Fruit fly (Drosophila melanogaster) whole organism, embryonic: ENCODE data around the gene Cisd2.
A peak's percentile ranks its signal among the peaks of the same experiment; 100 is the strongest.

ENCODE experiments used
- Antp ChIP-seq: fragments of 200-800 bp; sonication (Bioruptor generic); optimal IDR thresholded peaks from 3 replicates; lab custom pipeline; 2016; ENCODE audit warnings: missing biosample characterization, missing genetic modification characterization
- Bgb ChIP-seq: fragments of 200-800 bp; sonication (Bioruptor generic); IDR thresholded peaks from 2 replicates; pipeline ENCODE4 v1.3.6; 2022; ENCODE audit warnings: missing biosample characterization, missing genetic modification characterization; ENCODE audit not compliant: partially characterized antibody
- CG10431 ChIP-seq: fragments of 200-800 bp; sonication (Bioruptor generic); optimal IDR thresholded peaks from 3 replicates; lab custom pipeline; 2018; ENCODE audit warnings: missing biosample characterization, mild to moderate bottlenecking, missing genetic modification characterization
- CG11398 ChIP-seq: fragments of 200-800 bp; sonication (Bioruptor generic); optimal IDR thresholded peaks from 2 replicates; lab custom pipeline; 2016; ENCODE audit warnings: missing biosample characterization, missing genetic modification characterization
- CG11504 ChIP-seq: fragments of 200-800 bp; sonication (Bioruptor generic); optimal IDR thresholded peaks from 3 replicates; lab custom pipeline; 2019; ENCODE audit warnings: missing biosample characterization, mild to moderate bottlenecking, missing genetic modification characterization, moderate library complexity
- CG12219 ChIP-seq: fragments of 200-800 bp; sonication (Bioruptor generic); optimal IDR thresholded peaks from 3 replicates; lab custom pipeline; 2018; ENCODE audit warnings: missing biosample characterization, mild to moderate bottlenecking, missing genetic modification characterization
- CG12391 ChIP-seq: fragments of 200-800 bp; sonication (Bioruptor generic); optimal IDR thresholded peaks from 3 replicates; lab custom pipeline; 2018; ENCODE audit warnings: missing biosample characterization, mild to moderate bottlenecking, missing genetic modification characterization, moderate library complexity
- CG13894 ChIP-seq: fragments of 200-800 bp; sonication (Bioruptor generic); optimal IDR thresholded peaks from 3 replicates; lab custom pipeline; 2018; ENCODE audit warnings: missing biosample characterization, mild to moderate bottlenecking, missing genetic modification characterization, moderate library complexity
- CG14965 ChIP-seq: fragments of 200-800 bp; sonication (Bioruptor generic); optimal IDR thresholded peaks from 2 replicates; lab custom pipeline; 2016; ENCODE audit warnings: missing biosample characterization, missing genetic modification characterization, borderline replicate concordance
- CG2712 ChIP-seq: fragments of 200-800 bp; optimal IDR thresholded peaks from 3 replicates; lab custom pipeline; 2019; ENCODE audit warnings: missing biosample characterization, mild to moderate bottlenecking, missing genetic modification characterization, moderate library complexity
- CG3065 ChIP-seq: fragments of 200-800 bp; sonication (Bioruptor generic); optimal IDR thresholded peaks from 2 replicates; lab custom pipeline; 2016; ENCODE audit warnings: missing biosample characterization, missing genetic modification characterization
- CG31441 ChIP-seq: fragments of 200-800 bp; sonication (Bioruptor generic); IDR thresholded peaks from 2 replicates; pipeline ENCODE4 v1.3.6; 2022; ENCODE audit warnings: missing biosample characterization, missing genetic modification characterization
- CG3163 ChIP-seq: fragments of 200-800 bp; sonication (Bioruptor generic); optimal IDR thresholded peaks from 3 replicates; lab custom pipeline; 2016; ENCODE audit warnings: missing biosample characterization, missing genetic modification characterization
- CG4360 ChIP-seq: fragments of 200-800 bp; sonication (Bioruptor generic); IDR thresholded peaks from 2 replicates; pipeline ENCODE4 v1.3.6; 2022; ENCODE audit warnings: missing biosample characterization, missing genetic modification characterization
- CG4730 ChIP-seq: fragments of 200-800 bp; sonication (Bioruptor generic); IDR thresholded peaks from 2 replicates; pipeline ENCODE4 v1.3.6; 2022; ENCODE audit warnings: missing biosample characterization, missing genetic modification characterization
- CG7271 ChIP-seq: fragments of 200-800 bp; sonication (Bioruptor generic); optimal IDR thresholded peaks from 2 replicates; lab custom pipeline; 2018; ENCODE audit warnings: missing biosample characterization, mild to moderate bottlenecking, missing genetic modification characterization, moderate library complexity
- CG8290 ChIP-seq, 3 experiments: fragments of 200-800 bp; sonication (Bioruptor generic); optimal IDR thresholded peaks; 2 replicates each; lab custom pipeline; 2016 to 2019; ENCODE audit warnings: missing biosample characterization in 3 of 3, missing genetic modification characterization in 3 of 3, mild to moderate bottlenecking in 2 of 3, moderate library complexity in 1 of 3
- CG8765 ChIP-seq: fragments of 200-800 bp; sonication (Bioruptor generic); IDR thresholded peaks from 2 replicates; pipeline ENCODE4 v1.3.6; 2022; ENCODE audit warnings: missing biosample characterization, missing genetic modification characterization
- D19A ChIP-seq: fragments of 200-800 bp; optimal IDR thresholded peaks from 3 replicates; lab custom pipeline; 2019; ENCODE audit warnings: missing biosample characterization, mild to moderate bottlenecking, missing genetic modification characterization, moderate library complexity
- HLH4C ChIP-seq: fragments of 200-800 bp; sonication (Bioruptor generic); IDR thresholded peaks from 3 replicates; pipeline ENCODE4 v1.3.6; 2022; ENCODE audit warnings: missing biosample characterization, missing genetic modification characterization; ENCODE audit not compliant: partially characterized antibody
- HmgD ChIP-seq: fragments of 200-800 bp; sonication (Bioruptor generic); optimal IDR thresholded peaks from 3 replicates; lab custom pipeline; 2016; ENCODE audit warnings: missing biosample characterization, missing genetic modification characterization
- Kr ChIP-seq: fragments of 200-800 bp; sonication (Bioruptor generic); optimal IDR thresholded peaks from 2 replicates; lab custom pipeline; 2017; ENCODE audit warnings: missing biosample characterization, mild to moderate bottlenecking, missing genetic modification characterization
- Med ChIP-seq: fragments of 200-800 bp; sonication (Bioruptor generic); peaks from one replicate; lab custom pipeline; 2016; ENCODE audit warnings: missing biosample characterization, missing genetic modification characterization, mild to moderate bottlenecking, inconsistent platforms, moderate library complexity
- NC2β ChIP-seq: fragments of 200-800 bp; sonication (Bioruptor generic); optimal IDR thresholded peaks from 2 replicates; lab custom pipeline; 2016; ENCODE audit warnings: missing biosample characterization, missing genetic modification characterization
- Nf-YA ChIP-seq: fragments of 200-800 bp; sonication (Bioruptor generic); IDR thresholded peaks from 2 replicates; pipeline ENCODE4 v1.3.6; 2022; ENCODE audit warnings: missing biosample characterization, missing genetic modification characterization
- Side ChIP-seq: fragments of 200-800 bp; sonication (Bioruptor generic); optimal IDR thresholded peaks from 2 replicates; lab custom pipeline; 2016; ENCODE audit warnings: missing biosample characterization, missing genetic modification characterization
- Vsx1 ChIP-seq: fragments of 200-800 bp; sonication (Bioruptor generic); optimal IDR thresholded peaks from 2 replicates; lab custom pipeline; 2017; ENCODE audit warnings: missing biosample characterization, mild to moderate bottlenecking, missing genetic modification characterization, missing genetic modification reagents
- YL-1 ChIP-seq: fragments of 200-800 bp; sonication (Bioruptor generic); optimal IDR thresholded peaks from 3 replicates; lab custom pipeline; 2017; ENCODE audit warnings: missing biosample characterization, mild to moderate bottlenecking, missing genetic modification characterization
- ab ChIP-seq: fragments of 200-800 bp; sonication (Bioruptor generic); optimal IDR thresholded peaks from 2 replicates; lab custom pipeline; 2016; ENCODE audit warnings: missing biosample characterization, missing genetic modification characterization
- ash1 ChIP-seq: fragments of 200-800 bp; sonication (Bioruptor generic); optimal IDR thresholded peaks from 2 replicates; lab custom pipeline; 2018; ENCODE audit warnings: missing biosample characterization, mild to moderate bottlenecking, missing genetic modification characterization
- bbx ChIP-seq: fragments of 200-800 bp; sonication (Bioruptor generic); IDR thresholded peaks from 2 replicates; pipeline ENCODE4 v1.3.6; 2022; ENCODE audit warnings: missing biosample characterization, missing genetic modification characterization; ENCODE audit not compliant: partially characterized antibody
- br ChIP-seq: fragments of >200 bp; optimal IDR thresholded peaks from 2 replicates; lab custom pipeline; 2017
- chinmo ChIP-seq: fragments of 200-800 bp; sonication (Bioruptor generic); IDR thresholded peaks from 4 replicates; pipeline ENCODE4 v1.3.6; 2022; ENCODE audit warnings: missing biosample characterization, missing genetic modification characterization; ENCODE audit not compliant: partially characterized antibody
- chm ChIP-seq: fragments of 200-800 bp; sonication (Bioruptor generic); IDR thresholded peaks from 2 replicates; pipeline ENCODE4 v1.3.6; 2022; ENCODE audit warnings: missing biosample characterization, missing genetic modification characterization
- ci ChIP-seq: fragments of 200-800 bp; sonication (Bioruptor generic); IDR thresholded peaks from 3 replicates; pipeline ENCODE4 v1.3.6; 2022; ENCODE audit warnings: missing biosample characterization, missing genetic modification characterization
- crp ChIP-seq, 2 experiments: fragments of 200-800 bp; sonication (Bioruptor generic); optimal IDR thresholded peaks; 2 replicates in 1 of 2; 3 replicates in 1 of 2; lab custom pipeline; 2017; ENCODE audit warnings: missing biosample characterization in 2 of 2, missing genetic modification characterization in 2 of 2, mild to moderate bottlenecking in 1 of 2, moderate library complexity in 1 of 2
- ems ChIP-seq: fragments of 200-800 bp; sonication (Bioruptor generic); optimal IDR thresholded peaks from 3 replicates; lab custom pipeline; 2016; ENCODE audit warnings: missing biosample characterization, missing genetic modification characterization
- fd102C ChIP-seq: fragments of 200-800 bp; sonication (Bioruptor generic); optimal IDR thresholded peaks from 2 replicates; lab custom pipeline; 2018; ENCODE audit warnings: missing biosample characterization, mild to moderate bottlenecking, missing genetic modification characterization, moderate library complexity
- insv ChIP-seq, 2 experiments: fragments of 200-800 bp; sonication (Bioruptor generic); optimal IDR thresholded peaks; 3 replicates each; lab custom pipeline; 2016 to 2018; ENCODE audit warnings: missing biosample characterization in 2 of 2, missing genetic modification characterization in 2 of 2
- kni ChIP-seq: fragments of 200-800 bp; sonication (Bioruptor generic); optimal IDR thresholded peaks from 3 replicates; lab custom pipeline; 2017; ENCODE audit warnings: mild to moderate bottlenecking, missing biosample characterization, missing genetic modification reagents, missing genetic modification characterization
- lilli ChIP-seq: fragments of 200-800 bp; sonication (Bioruptor generic); optimal IDR thresholded peaks from 3 replicates; lab custom pipeline; 2016; ENCODE audit warnings: missing biosample characterization, missing genetic modification characterization
- lmd ChIP-seq: fragments of 200-800 bp; sonication (Bioruptor generic); IDR thresholded peaks from 2 replicates; pipeline ENCODE4 v1.3.6; 2022; ENCODE audit warnings: missing biosample characterization, missing genetic modification characterization
- psq ChIP-seq: fragments of 200-800 bp; sonication (Bioruptor generic); optimal IDR thresholded peaks from 2 replicates; lab custom pipeline; 2017; ENCODE audit warnings: missing biosample characterization, missing genetic modification characterization
- sens-2 ChIP-seq: fragments of 200-800 bp; sonication (Bioruptor generic); IDR thresholded peaks from 2 replicates; pipeline ENCODE4 v1.3.6; 2022; ENCODE audit warnings: missing biosample characterization, missing genetic modification characterization
- sob ChIP-seq: fragments of 200-800 bp; sonication (Bioruptor generic); IDR thresholded peaks from 2 replicates; pipeline ENCODE4 v1.3.6; 2022; ENCODE audit warnings: missing biosample characterization, missing genetic modification characterization
- stwl ChIP-seq: fragments of 200-800 bp; sonication (Bioruptor generic); optimal IDR thresholded peaks from 3 replicates; lab custom pipeline; 2018; ENCODE audit warnings: missing biosample characterization, mild to moderate bottlenecking, missing genetic modification characterization, moderate library complexity
- unpg ChIP-seq: fragments of 200-800 bp; sonication (Bioruptor generic); optimal IDR thresholded peaks from 3 replicates; lab custom pipeline; 2018; ENCODE audit warnings: missing biosample characterization, mild to moderate bottlenecking, missing genetic modification characterization, moderate library complexity
- zen ChIP-seq: fragments of 200-800 bp; sonication (Bioruptor generic); optimal IDR thresholded peaks from 3 replicates; lab custom pipeline; 2018; ENCODE audit warnings: missing biosample characterization, mild to moderate bottlenecking, missing genetic modification characterization, moderate library complexity

The Cisd2 gene

dm6 chr3R:29255166-29255962 lies 32.1 kb upstream of the Cisd2 start, which contains the start of gene stg (continued):
- TF ChIP-seq CG11504 (peak; percentile 9), ab (no peak), crp (GFP tag; optimal IDR thresholded peaks at IDR 0.05; lab: Kevin White, UChicago) (peak; percentile 72 to 84), kni (GFP tag; lab: Kevin White, UChicago) (peak; percentile 26), CG2712 (tag; lab: Kevin White, UChicago) (peak; percentile 9), sens-2 (GFP tag; lab: Robert Waterston, UW) (peak; percentile 21; the same call in 1 of the 2 replicates), CG12219 (GFP tag; lab: Kevin White, UChicago) (no peak), CG3065 (GFP tag; lab: Kevin White, UChicago) (peak; percentile 13), psq (GFP tag; lab: Kevin White, UChicago) (peak; percentile 88), Side (GFP tag; lab: Kevin White, UChicago) (peak; percentile 17), CG8290 (GFP tag; optimal IDR thresholded peaks at IDR 0.05; lab: Kevin White, UChicago) (peak; percentile 44), CG8290 (tag; optimal IDR thresholded peaks at IDR 0.05; lab: Kevin White, UChicago) (peak in 1 of 2 experiments; percentile 7), sob (GFP tag; lab: Robert Waterston, UW) (0 out of 2 replicates have a peak, but pooled peaks have one; percentile 7), ci (GFP tag; lab: Robert Waterston, UW) (peak; percentile 75; the same call in 2 of the 3 replicates), chinmo (peak; percentile 57; the same call in 1 of the 4 replicates), ems (no peak), lilli (peak; percentile 27), Vsx1 (GFP tag; lab: Kevin White, UChicago) (no peak), Antp (GFP tag; lab: Kevin White, UChicago) (peak; percentile 1), HLH4C (GFP tag; lab: Robert Waterston, UW) (no peak), Med (GFP tag; lab: Kevin White, UChicago) (peak; percentile 76), CG14965 (GFP tag; lab: Kevin White, UChicago) (no peak), D19A (tag; lab: Kevin White, UChicago) (peak; percentile 37), stwl (tag; lab: Kevin White, UChicago) (no peak), br (lab: Kevin White, UChicago) (no peak), Bgb (GFP tag; lab: Robert Waterston, UW) (peak; percentile 46; the same call in 1 of the 2 replicates), fd102C (GFP tag; lab: Kevin White, UChicago) (peak; percentile 7), CG3163 (GFP tag; lab: Kevin White, UChicago) (peak; percentile 50), Kr (peak; percentile 58), ash1 (GFP tag; lab: Kevin White, UChicago) (no peak), zen (tag; lab: Kevin White, UChicago) (peak; percentile 50), insv (GFP tag; optimal IDR thresholded peaks at IDR 0.05; lab: Kevin White, UChicago) (peak in 1 of 2 experiments; percentile 79), chm (GFP tag; lab: Robert Waterston, UW) (peak; percentile 93), NC2β (GFP tag; lab: Kevin White, UChicago) (peak; percentile 78), bbx (0 out of 2 replicates have a peak, but pooled peaks have one; percentile 40), CG31441 (GFP tag; lab: Robert Waterston, UW) (no peak), CG8765 (GFP tag; lab: Robert Waterston, UW) (0 out of 2 replicates have a peak, but pooled peaks have one; percentile 45), CG12391 (tag; lab: Kevin White, UChicago) (peak; percentile 2), CG13894 (tag; lab: Kevin White, UChicago) (no peak), CG11398 (no peak), HmgD (peak; percentile 11), unpg (GFP tag; lab: Kevin White, UChicago) (peak; percentile 15), Nf-YA (GFP tag; lab: Robert Waterston, UW) (no peak), CG4360 (GFP tag; lab: Robert Waterston, UW) (no peak), CG7271 (peak; percentile 16), YL-1 (GFP tag; lab: Kevin White, UChicago) (no peak), CG10431 (GFP tag; lab: Kevin White, UChicago) (peak; percentile 32), lmd (GFP tag; lab: Robert Waterston, UW) (no peak), CG4730 (GFP tag; lab: Robert Waterston, UW) (no peak)
